Worm (Caenorhabditis elegans) whole organism, L4/young adult: ENCODE results near the gene D1086.2.

Experiments
- W03F9.2 ChIP-seq: fragments of 150-350 bp; optimal IDR thresholded peaks from 2 replicates; lab custom pipeline; 2014; ENCODE audit warnings: missing biosample characterization, missing genetic modification characterization
- dao-5 ChIP-seq: sonication (generic microtip); optimal IDR thresholded peaks from 2 replicates; lab custom pipeline; 2016; ENCODE audit warnings: missing genotype, missing genetic modification characterization, moderate library complexity, missing compliant biosample characterization
- him-1 ChIP-seq: sonication (generic microtip); optimal IDR thresholded peaks from 2 replicates; lab custom pipeline; 2016; ENCODE audit warnings: missing genotype, missing genetic modification reagents, missing genetic modification characterization, missing compliant biosample characterization

DNA sequence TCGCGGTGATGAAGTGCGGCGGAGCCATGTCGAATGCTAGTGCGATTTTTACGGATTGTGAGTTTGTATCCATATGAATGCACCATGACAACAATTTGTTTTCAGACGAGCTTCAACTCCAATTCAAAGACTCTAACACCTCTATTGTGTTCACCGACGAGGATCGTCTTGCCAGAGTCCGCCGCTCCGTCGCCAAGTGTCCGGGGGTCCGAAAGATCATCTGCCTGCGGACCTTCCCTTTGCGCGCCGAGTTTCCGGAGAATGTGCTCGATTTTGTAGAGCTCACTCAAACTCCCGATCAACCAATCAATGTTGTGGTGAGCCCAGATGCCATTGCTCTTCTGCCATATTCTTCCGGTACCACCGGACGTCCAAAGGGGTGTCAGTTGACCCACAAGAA, 48.6 kb upstream of the D1086.2 start:
- no peak for TF ChIP-seq dao-5 (tag; lab: Kevin White, UChicago)
- no peak for TF ChIP-seq him-1 (tag; lab: Kevin White, UChicago)
- no peak for TF ChIP-seq W03F9.2 (tag; lab: Kevin White, UChicago)
